Worm (Caenorhabditis elegans) whole organism, L2 larva: ENCODE measurements around the gene R03A10.5.

Experiments used
- lin-39 ChIP-seq: fragments of 150-350 bp; optimal IDR thresholded peaks from 2 replicates; lab custom pipeline; 2014; ENCODE audit warnings: missing biosample characterization, missing genetic modification reagents, missing genetic modification characterization
- nhr-25 ChIP-seq: fragments of 150-350 bp; sonication (generic microtip); optimal IDR thresholded peaks from 3 replicates; lab custom pipeline; 2014; ENCODE audit warnings: missing biosample characterization, missing genetic modification characterization
- unc-55 ChIP-seq: fragments of 150-350 bp; sonication (generic microtip); optimal IDR thresholded peaks from 3 replicates; lab custom pipeline; 2014; ENCODE audit warnings: missing biosample characterization, missing genetic modification reagents, missing genetic modification characterization
- ztf-11 ChIP-seq: sonication (generic microtip); optimal IDR thresholded peaks from 2 replicates; lab custom pipeline; 2017; ENCODE audit warnings: missing biosample characterization, missing genetic modification characterization
- ztf-4 ChIP-seq: fragments of 150-350 bp; optimal IDR thresholded peaks from 2 replicates; lab custom pipeline; 2014; ENCODE audit warnings: missing biosample characterization, missing genetic modification characterization

DNA sequence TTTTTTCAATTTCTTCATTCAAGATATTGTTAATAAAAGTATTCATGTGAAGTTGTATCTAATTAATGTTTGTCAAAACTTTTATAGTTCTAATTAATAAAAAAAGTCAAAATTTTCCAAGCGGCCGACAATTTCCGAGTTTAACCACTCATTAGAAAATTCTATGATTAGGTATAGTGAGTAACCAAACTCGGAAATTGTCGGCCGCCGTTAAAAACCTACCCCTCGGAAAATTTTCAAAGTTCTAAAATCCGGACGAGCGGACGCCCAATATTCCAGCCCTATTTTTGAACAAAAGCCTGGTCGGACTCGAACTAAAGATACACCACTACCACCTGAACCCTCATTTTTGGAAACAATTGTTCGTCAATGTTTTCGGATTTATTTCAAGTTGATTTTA lies 11.6 kb upstream of the R03A10.5 start:
- TF ChIP-seq nhr-25 = no peak
- TF ChIP-seq ztf-11 = no peak
- no peak for TF ChIP-seq ztf-4 (tag; lab: Kevin White, UChicago)
- TF ChIP-seq unc-55 = no peak
- no peak for TF ChIP-seq lin-39
